Fruit fly (Drosophila melanogaster) whole organism, embryonic: ENCODE measurements around the gene CG31797.

ENCODE experiments used
- ATbp ChIP-seq: fragments of 200-800 bp; sonication (Bioruptor generic); optimal IDR thresholded peaks from 2 replicates; lab custom pipeline; 2017; ENCODE audit warnings: missing biosample characterization, mild to moderate bottlenecking, missing genetic modification characterization, missing genetic modification reagents
- Abd-B ChIP-seq: fragments of 200-800 bp; sonication (Bioruptor generic); optimal IDR thresholded peaks from 2 replicates; lab custom pipeline; 2018; ENCODE audit warnings: missing biosample characterization, mild to moderate bottlenecking, missing genetic modification characterization, moderate library complexity
- Aef1 ChIP-seq: fragments of 200-800 bp; sonication (Bioruptor generic); IDR thresholded peaks from 3 replicates; pipeline ENCODE4 v1.3.6; 2022; ENCODE audit warnings: missing biosample characterization, missing genetic modification characterization
- C15 ChIP-seq: fragments of 200-800 bp; sonication (Bioruptor generic); IDR thresholded peaks from 3 replicates; pipeline ENCODE4 v1.3.6; 2022; ENCODE audit warnings: missing biosample characterization, missing genetic modification characterization
- CG10274 ChIP-seq: fragments of 200-800 bp; sonication (Bioruptor generic); optimal IDR thresholded peaks from 3 replicates; lab custom pipeline; 2017; ENCODE audit warnings: missing biosample characterization, mild to moderate bottlenecking, missing genetic modification characterization
- CG11504 ChIP-seq: fragments of 200-800 bp; sonication (Bioruptor generic); optimal IDR thresholded peaks from 3 replicates; lab custom pipeline; 2019; ENCODE audit warnings: missing biosample characterization, mild to moderate bottlenecking, missing genetic modification characterization, moderate library complexity
- CG13775 ChIP-seq: fragments of 200-800 bp; sonication (Bioruptor generic); optimal IDR thresholded peaks from 3 replicates; lab custom pipeline; 2017; ENCODE audit warnings: missing biosample characterization, mild to moderate bottlenecking, missing genetic modification characterization
- CG14050 ChIP-seq: fragments of 200-800 bp; sonication (Bioruptor generic); IDR thresholded peaks from 3 replicates; pipeline ENCODE4 v1.3.6; 2022; ENCODE audit warnings: missing biosample characterization, missing genetic modification characterization
- CG15696 ChIP-seq: fragments of 200-800 bp; sonication (Bioruptor generic); optimal IDR thresholded peaks from 2 replicates; lab custom pipeline; 2019; ENCODE audit warnings: missing biosample characterization, mild to moderate bottlenecking, missing genetic modification characterization, moderate library complexity
- CG16779 ChIP-seq: fragments of 200-800 bp; sonication (Bioruptor generic); IDR thresholded peaks from 2 replicates; pipeline ENCODE4 v1.3.6; 2022; ENCODE audit warnings: missing biosample characterization, missing genetic modification characterization
- CG16813 ChIP-seq: fragments of 200-800 bp; sonication (Bioruptor generic); IDR thresholded peaks from 3 replicates; pipeline ENCODE4 v1.3.6; 2022; ENCODE audit warnings: missing biosample characterization, missing genetic modification characterization; ENCODE audit not compliant: partially characterized antibody
- CG17359 ChIP-seq: fragments of 200-800 bp; sonication (Bioruptor generic); optimal IDR thresholded peaks from 3 replicates; lab custom pipeline; 2018; ENCODE audit warnings: missing biosample characterization, mild to moderate bottlenecking, missing genetic modification characterization, moderate library complexity
- CG2120 ChIP-seq: fragments of 200-800 bp; sonication (Bioruptor generic); optimal IDR thresholded peaks from 3 replicates; lab custom pipeline; 2016; ENCODE audit warnings: missing biosample characterization, missing genetic modification characterization
- CG2129 ChIP-seq: fragments of 200-800 bp; sonication (Bioruptor generic); IDR thresholded peaks from 2 replicates; pipeline ENCODE4 v1.3.6; 2022; ENCODE audit warnings: missing biosample characterization, missing genetic modification characterization; ENCODE audit not compliant: partially characterized antibody
- CG2202 ChIP-seq: fragments of 200-800 bp; sonication (Bioruptor generic); optimal IDR thresholded peaks from 2 replicates; lab custom pipeline; 2018; ENCODE audit warnings: missing biosample characterization, mild to moderate bottlenecking, missing genetic modification characterization
- CG30431 ChIP-seq: fragments of 200-800 bp; sonication (Bioruptor generic); optimal IDR thresholded peaks from 2 replicates; lab custom pipeline; 2017; ENCODE audit warnings: missing biosample characterization, missing genetic modification characterization
- CG3407 ChIP-seq: fragments of 200-800 bp; sonication (Bioruptor generic); optimal IDR thresholded peaks from 2 replicates; lab custom pipeline; 2018; ENCODE audit warnings: missing biosample characterization, mild to moderate bottlenecking, missing genetic modification characterization
- CG6813 ChIP-seq: fragments of 200-800 bp; sonication (Bioruptor generic); optimal IDR thresholded peaks from 2 replicates; lab custom pipeline; 2017; ENCODE audit warnings: missing biosample characterization, missing genetic modification characterization, mild to moderate bottlenecking, moderate library complexity, missing genetic modification reagents
- CG7357 ChIP-seq: fragments of 200-800 bp; sonication (Bioruptor generic); IDR thresholded peaks from 3 replicates; pipeline ENCODE4 v1.3.6; 2022; ENCODE audit warnings: missing biosample characterization, missing genetic modification characterization
- CG7928 ChIP-seq: fragments of 200-800 bp; sonication (Bioruptor generic); optimal IDR thresholded peaks from 2 replicates; lab custom pipeline; 2017; ENCODE audit warnings: missing biosample characterization, mild to moderate bottlenecking, missing genetic modification characterization
- CG7963 ChIP-seq: fragments of 200-800 bp; sonication (Bioruptor generic); IDR thresholded peaks from 3 replicates; pipeline ENCODE4 v1.3.6; 2022; ENCODE audit warnings: missing biosample characterization, missing genetic modification characterization; ENCODE audit not compliant: partially characterized antibody
- Camta ChIP-seq: fragments of 200-800 bp; sonication (Bioruptor generic); optimal IDR thresholded peaks from 2 replicates; lab custom pipeline; 2016; ENCODE audit warnings: missing biosample characterization, missing genetic modification characterization
- D19A ChIP-seq: fragments of 200-800 bp; optimal IDR thresholded peaks from 3 replicates; lab custom pipeline; 2019; ENCODE audit warnings: missing biosample characterization, mild to moderate bottlenecking, missing genetic modification characterization, moderate library complexity
- HLH4C ChIP-seq: fragments of 200-800 bp; sonication (Bioruptor generic); IDR thresholded peaks from 3 replicates; pipeline ENCODE4 v1.3.6; 2022; ENCODE audit warnings: missing biosample characterization, missing genetic modification characterization; ENCODE audit not compliant: partially characterized antibody
- Hmr ChIP-seq: fragments of 200-800 bp; sonication (Bioruptor generic); optimal IDR thresholded peaks from 3 replicates; lab custom pipeline; 2017; ENCODE audit warnings: mild to moderate bottlenecking, missing biosample characterization, missing genetic modification reagents, missing genetic modification characterization
- Jarid2 ChIP-seq: fragments of 200-800 bp; sonication (Bioruptor generic); optimal IDR thresholded peaks from 3 replicates; lab custom pipeline; 2017; ENCODE audit warnings: mild to moderate bottlenecking, missing biosample characterization, missing genetic modification reagents, missing genetic modification characterization
- Med ChIP-seq: fragments of 200-800 bp; sonication (Bioruptor generic); peaks from one replicate; lab custom pipeline; 2016; ENCODE audit warnings: missing biosample characterization, missing genetic modification characterization, mild to moderate bottlenecking, inconsistent platforms, moderate library complexity
- Optix ChIP-seq: fragments of 200-800 bp; sonication (Bioruptor generic); IDR thresholded peaks from 3 replicates; pipeline ENCODE4 v1.3.6; 2022; ENCODE audit warnings: missing biosample characterization, missing genetic modification characterization
- Six4 ChIP-seq: fragments of 200-800 bp; sonication (Bioruptor generic); optimal IDR thresholded peaks from 2 replicates; lab custom pipeline; 2016; ENCODE audit warnings: missing biosample characterization, missing genetic modification characterization
- Taf1 ChIP-seq: fragments of 200-800 bp; sonication (Bioruptor generic); IDR thresholded peaks from 2 replicates; pipeline ENCODE4 v1.3.6; 2022; ENCODE audit warnings: missing biosample characterization, missing genetic modification characterization
- al ChIP-seq: fragments of 200-800 bp; sonication (Bioruptor generic); IDR thresholded peaks from 2 replicates; pipeline ENCODE4 v1.3.6; 2022; ENCODE audit warnings: missing biosample characterization, missing genetic modification characterization
- amos ChIP-seq: fragments of 200-800 bp; sonication (Bioruptor generic); IDR thresholded peaks from 2 replicates; pipeline ENCODE4 v1.3.6; 2022; ENCODE audit warnings: missing biosample characterization, missing genetic modification characterization; ENCODE audit not compliant: partially characterized antibody
- ara ChIP-seq: fragments of 200-800 bp; sonication (Bioruptor generic); IDR thresholded peaks from 2 replicates; pipeline ENCODE4 v1.3.6; 2022; ENCODE audit warnings: missing biosample characterization, missing genetic modification characterization
- ato ChIP-seq: fragments of 200-800 bp; sonication (Bioruptor generic); IDR thresholded peaks from 2 replicates; pipeline ENCODE4 v1.3.6; 2022; ENCODE audit warnings: missing biosample characterization, missing genetic modification characterization; ENCODE audit not compliant: partially characterized antibody
- chm ChIP-seq: fragments of 200-800 bp; sonication (Bioruptor generic); IDR thresholded peaks from 2 replicates; pipeline ENCODE4 v1.3.6; 2022; ENCODE audit warnings: missing biosample characterization, missing genetic modification characterization
- dysf ChIP-seq: fragments of 200-800 bp; sonication (Bioruptor generic); IDR thresholded peaks from 3 replicates; pipeline ENCODE4 v1.3.6; 2022; ENCODE audit warnings: missing biosample characterization, missing genetic modification characterization
- emc ChIP-seq: fragments of 200-800 bp; sonication (Bioruptor generic); optimal IDR thresholded peaks from 2 replicates; lab custom pipeline; 2016; ENCODE audit warnings: missing biosample characterization, missing genetic modification characterization
- gsb-n ChIP-seq: fragments of 200-800 bp; sonication (Bioruptor generic); optimal IDR thresholded peaks from 3 replicates; lab custom pipeline; 2018; ENCODE audit warnings: missing biosample characterization, mild to moderate bottlenecking, missing genetic modification characterization
- gt ChIP-seq: fragments of 200-800 bp; sonication (Bioruptor generic); IDR thresholded peaks from 2 replicates; pipeline ENCODE4 v1.3.6; 2022; ENCODE audit warnings: missing biosample characterization, missing genetic modification characterization
- hkb ChIP-seq, 2 experiments: fragments of 200-800 bp in 1 of 2; fragments of >200 bp in 1 of 2; sonication (Bioruptor generic) in 1 of 2; IDR thresholded peaks in 1 of 2; optimal IDR thresholded peaks in 1 of 2; 2 replicates each; pipeline versions ENCODE4 v1.3.6 to Lab custom; 2017 to 2022; ENCODE audit warnings: missing biosample characterization in 1 of 2, missing genetic modification characterization in 1 of 2
- hth ChIP-seq: fragments of >200 bp; optimal IDR thresholded peaks from 2 replicates; lab custom pipeline; 2017; ENCODE audit warnings: inconsistent platforms
- ind ChIP-seq: fragments of 200-800 bp; sonication (Bioruptor generic); optimal IDR thresholded peaks from 3 replicates; lab custom pipeline; 2016; ENCODE audit warnings: missing biosample characterization, missing genetic modification characterization
- kay ChIP-seq: fragments of 200-800 bp; sonication (Bioruptor generic); optimal IDR thresholded peaks from 2 replicates; lab custom pipeline; 2016; ENCODE audit warnings: missing biosample characterization, missing genetic modification characterization
- klu ChIP-seq: fragments of 200-800 bp; sonication (Bioruptor generic); IDR thresholded peaks from 2 replicates; pipeline ENCODE4 v1.3.6; 2022; ENCODE audit warnings: missing biosample characterization, missing genetic modification characterization
- lmd ChIP-seq: fragments of 200-800 bp; sonication (Bioruptor generic); IDR thresholded peaks from 2 replicates; pipeline ENCODE4 v1.3.6; 2022; ENCODE audit warnings: missing biosample characterization, missing genetic modification characterization
- nmo ChIP-seq: fragments of 200-800 bp; sonication (Bioruptor generic); optimal IDR thresholded peaks from 2 replicates; lab custom pipeline; 2018; ENCODE audit warnings: missing biosample characterization, mild to moderate bottlenecking, missing genetic modification characterization, moderate library complexity
- pho ChIP-seq: fragments of 200-800 bp; sonication (Bioruptor generic); optimal IDR thresholded peaks from 2 replicates; lab custom pipeline; 2016; ENCODE audit warnings: missing biosample characterization, missing genetic modification characterization
- pnt ChIP-seq: fragments of 200-800 bp; sonication (Bioruptor generic); optimal IDR thresholded peaks from 3 replicates; lab custom pipeline; 2016; ENCODE audit warnings: missing biosample characterization, missing genetic modification characterization
- sna ChIP-seq: fragments of 200-800 bp; sonication (Bioruptor generic); IDR thresholded peaks from 2 replicates; pipeline ENCODE4 v1.3.6; 2022; ENCODE audit warnings: missing biosample characterization, missing genetic modification characterization; ENCODE audit not compliant: partially characterized antibody
- tio ChIP-seq: fragments of 200-800 bp; sonication (Bioruptor generic); optimal IDR thresholded peaks from 2 replicates; lab custom pipeline; 2017; ENCODE audit warnings: missing biosample characterization, missing genetic modification characterization, inconsistent platforms
- zen2 ChIP-seq: fragments of 200-800 bp; sonication (Bioruptor generic); IDR thresholded peaks from 3 replicates; pipeline ENCODE4 v1.3.6; 2022; ENCODE audit warnings: missing biosample characterization, missing genetic modification characterization; ENCODE audit not compliant: partially characterized antibody

The CG31797 gene

dm6 chr2L:19212401-19212800, 49.6 kb downstream of the CG31797 start (continued):
- no peak for TF ChIP-seq CG7928
- TF ChIP-seq zen2 (GFP tag; lab: Robert Waterston, UW), result no peak
- no peak for TF ChIP-seq dysf (GFP tag; lab: Robert Waterston, UW)
- no peak for TF ChIP-seq CG7963 (GFP tag; lab: Robert Waterston, UW)
- TF ChIP-seq CG2129 (GFP tag; lab: Robert Waterston, UW), result no peak
- TF ChIP-seq CG3407 (GFP tag; lab: Kevin White, UChicago), result no peak
- TF ChIP-seq CG15696 (tag; lab: Kevin White, UChicago), result no peak
- no peak for TF ChIP-seq CG16779 (GFP tag; lab: Robert Waterston, UW)
- TF ChIP-seq pnt (GFP tag; lab: Kevin White, UChicago), result peak; percentile 2
- TF ChIP-seq CG2202 (tag; lab: Kevin White, UChicago), result no peak
- TF ChIP-seq Aef1 (GFP tag; lab: Robert Waterston, UW), result no peak
- no peak for TF ChIP-seq CG14050
- TF ChIP-seq CG17359 (tag; lab: Kevin White, UChicago), result no peak
- no peak for TF ChIP-seq kay
- TF ChIP-seq CG13775 (GFP tag; lab: Kevin White, UChicago), result no peak
- no peak for TF ChIP-seq pho (GFP tag; lab: Kevin White, UChicago)
- TF ChIP-seq nmo (GFP tag; lab: Kevin White, UChicago), result no peak
- no peak for TF ChIP-seq gsb-n (tag; lab: Kevin White, UChicago)
- no peak for TF ChIP-seq Taf1 (GFP tag; lab: Robert Waterston, UW)
- TF ChIP-seq CG7357, result no peak
- no peak for TF ChIP-seq hkb (optimal IDR thresholded peaks at IDR 0.05; lab: Kevin White, UChicago)
- TF ChIP-seq hkb (GFP tag; IDR thresholded peaks at IDR 0.05; lab: Robert Waterston, UW), result no peak
- no peak for TF ChIP-seq CG10274
- peak; percentile 31 for TF ChIP-seq Med (GFP tag; lab: Kevin White, UChicago)
- peak; percentile 40 for TF ChIP-seq CG11504 (tag; lab: Kevin White, UChicago)
- TF ChIP-seq amos, result no peak
- no peak for TF ChIP-seq Abd-B (GFP tag; lab: Kevin White, UChicago)
- TF ChIP-seq ATbp (GFP tag; lab: Kevin White, UChicago), result no peak
- no peak for TF ChIP-seq chm
- TF ChIP-seq sna (GFP tag; lab: Robert Waterston, UW), result no peak
- no peak for TF ChIP-seq ind (GFP tag; lab: Kevin White, UChicago)
- TF ChIP-seq CG2120 (GFP tag; lab: Kevin White, UChicago), result peak; percentile 14
- no peak for TF ChIP-seq Six4 (GFP tag; lab: Kevin White, UChicago)
- 0 out of 2 replicates have a peak, but pooled peaks have one; percentile 1 for TF ChIP-seq ara (GFP tag; lab: Robert Waterston, UW)
- TF ChIP-seq al, result no peak
- no peak for TF ChIP-seq CG16813
- TF ChIP-seq emc (GFP tag; lab: Kevin White, UChicago), result no peak
- no peak for TF ChIP-seq Camta
- no peak for TF ChIP-seq D19A
- TF ChIP-seq gt (GFP tag; lab: Robert Waterston, UW), result no peak
- TF ChIP-seq Jarid2 (GFP tag; lab: Kevin White, UChicago), result no peak
- TF ChIP-seq klu (GFP tag; lab: Robert Waterston, UW), result 0 out of 2 replicates have a peak, but pooled peaks have one; percentile 11
- no peak for TF ChIP-seq CG6813
- no peak for TF ChIP-seq hth (lab: Kevin White, UChicago)
- no peak for TF ChIP-seq C15 (GFP tag; lab: Robert Waterston, UW)
- no peak for TF ChIP-seq Optix (GFP tag; lab: Robert Waterston, UW)
- TF ChIP-seq ato (GFP tag; lab: Robert Waterston, UW), result no peak
- TF ChIP-seq tio (GFP tag; lab: Kevin White, UChicago), result peak; percentile 2
- no peak for TF ChIP-seq Hmr (GFP tag; lab: Kevin White, UChicago)
- no peak for TF ChIP-seq CG30431
- TF ChIP-seq lmd (GFP tag; lab: Robert Waterston, UW), result no peak
- TF ChIP-seq HLH4C (GFP tag; lab: Robert Waterston, UW), result no peak
